Fruit fly (Drosophila melanogaster) whole organism, pupa: Measurements from ENCODE around the gene CG1307.

ENCODE experiments used
- CG10348 ChIP-seq: fragments of 200-800 bp; sonication (Bioruptor generic); IDR thresholded peaks from 2 replicates; pipeline ENCODE4 v1.3.6; 2022; ENCODE audit warnings: missing biosample characterization, missing genetic modification characterization
- CG12605 ChIP-seq: fragments of 200-800 bp; sonication (Bioruptor generic); IDR thresholded peaks from 2 replicates; pipeline ENCODE4 v1.3.6; 2022; ENCODE audit warnings: missing biosample characterization, missing genetic modification characterization
- CG13204 ChIP-seq: fragments of 200-800 bp; sonication (Bioruptor generic); optimal IDR thresholded peaks from 2 replicates; lab custom pipeline; 2018; ENCODE audit warnings: missing biosample characterization, mild to moderate bottlenecking, missing genetic modification characterization, moderate library complexity
- CG14655 ChIP-seq: fragments of 200-800 bp; sonication (Bioruptor generic); optimal IDR thresholded peaks from 3 replicates; lab custom pipeline; 2017; ENCODE audit warnings: mild to moderate bottlenecking, missing biosample characterization, missing genetic modification reagents, missing genetic modification characterization
- CG15710 ChIP-seq: fragments of 200-800 bp; sonication (Bioruptor generic); optimal IDR thresholded peaks from 2 replicates; lab custom pipeline; 2018; ENCODE audit warnings: missing biosample characterization, mild to moderate bottlenecking, missing genetic modification characterization, moderate library complexity
- CG17806 ChIP-seq: fragments of 200-800 bp; sonication (Bioruptor generic); optimal IDR thresholded peaks from 2 replicates; lab custom pipeline; 2018; ENCODE audit warnings: missing biosample characterization, mild to moderate bottlenecking, missing genetic modification characterization, moderate library complexity
- CG32121 ChIP-seq: fragments of 200-800 bp; sonication (Bioruptor generic); IDR thresholded peaks from 2 replicates; pipeline ENCODE4 v1.3.6; 2022; ENCODE audit warnings: missing biosample characterization, missing genetic modification characterization
- CG34367 ChIP-seq: fragments of 200-800 bp; sonication (Bioruptor generic); optimal IDR thresholded peaks from 2 replicates; lab custom pipeline; 2018; ENCODE audit warnings: missing biosample characterization, mild to moderate bottlenecking, missing genetic modification characterization
- CG4496 ChIP-seq: fragments of 200-800 bp; sonication (Bioruptor generic); IDR thresholded peaks from 3 replicates; pipeline ENCODE4 v1.3.6; 2022; ENCODE audit warnings: missing biosample characterization, missing genetic modification characterization
- CG8159 ChIP-seq: fragments of 200-800 bp; sonication (Bioruptor generic); optimal IDR thresholded peaks from 3 replicates; lab custom pipeline; 2018; ENCODE audit warnings: missing biosample characterization, mild to moderate bottlenecking, missing genetic modification characterization, moderate library complexity
- CG8301 ChIP-seq: fragments of 200-800 bp; sonication (Bioruptor generic); optimal IDR thresholded peaks from 2 replicates; lab custom pipeline; 2018; ENCODE audit warnings: missing biosample characterization, mild to moderate bottlenecking, missing genetic modification characterization
- CG9948 ChIP-seq: fragments of 200-800 bp; sonication (Bioruptor generic); optimal IDR thresholded peaks from 2 replicates; lab custom pipeline; 2018; ENCODE audit warnings: missing biosample characterization, mild to moderate bottlenecking, missing genetic modification characterization, moderate library complexity
- D1 ChIP-seq: fragments of 200-800 bp; sonication (Bioruptor generic); optimal IDR thresholded peaks from 2 replicates; lab custom pipeline; 2018; ENCODE audit warnings: missing biosample characterization, mild to moderate bottlenecking, missing genetic modification characterization, moderate library complexity
- EcR ChIP-seq: fragments of 200-800 bp; sonication (Bioruptor generic); optimal IDR thresholded peaks from 3 replicates; lab custom pipeline; 2019; ENCODE audit warnings: missing biosample characterization, missing genetic modification characterization, mild to moderate bottlenecking, moderate library complexity, missing genetic modification reagents
- Ets98B ChIP-seq: fragments of 200-800 bp; sonication (Bioruptor generic); IDR thresholded peaks from 2 replicates; pipeline ENCODE4 v1.3.6; 2022; ENCODE audit warnings: missing biosample characterization, missing genetic modification characterization
- Pif1A ChIP-seq: fragments of 200-800 bp; sonication (Bioruptor generic); optimal IDR thresholded peaks from 3 replicates; lab custom pipeline; 2016; ENCODE audit warnings: missing biosample characterization, missing genetic modification characterization
- Pif1B ChIP-seq: fragments of 200-800 bp; sonication (Bioruptor generic); optimal IDR thresholded peaks from 3 replicates; lab custom pipeline; 2016; ENCODE audit warnings: missing biosample characterization, missing genetic modification characterization
- Snoo ChIP-seq: fragments of 200-800 bp; sonication (Bioruptor generic); optimal IDR thresholded peaks from 3 replicates; lab custom pipeline; 2017; ENCODE audit warnings: missing biosample characterization, mild to moderate bottlenecking, missing genetic modification characterization, inconsistent platforms
- fd96Ca ChIP-seq: fragments of 200-800 bp; sonication (Bioruptor generic); IDR thresholded peaks from 3 replicates; pipeline ENCODE4 v1.3.6; 2022; ENCODE audit warnings: missing biosample characterization, missing genetic modification characterization
- gl ChIP-seq: fragments of 200-800 bp; sonication (Bioruptor generic); optimal IDR thresholded peaks from 2 replicates; lab custom pipeline; 2018; ENCODE audit warnings: missing biosample characterization, mild to moderate bottlenecking, missing genetic modification characterization
- rn ChIP-seq: fragments of 200-800 bp; sonication (Bioruptor generic); IDR thresholded peaks from 2 replicates; pipeline ENCODE4 v1.3.6; 2022; ENCODE audit warnings: missing biosample characterization, missing genetic modification characterization

Gene CG1307

DNA sequence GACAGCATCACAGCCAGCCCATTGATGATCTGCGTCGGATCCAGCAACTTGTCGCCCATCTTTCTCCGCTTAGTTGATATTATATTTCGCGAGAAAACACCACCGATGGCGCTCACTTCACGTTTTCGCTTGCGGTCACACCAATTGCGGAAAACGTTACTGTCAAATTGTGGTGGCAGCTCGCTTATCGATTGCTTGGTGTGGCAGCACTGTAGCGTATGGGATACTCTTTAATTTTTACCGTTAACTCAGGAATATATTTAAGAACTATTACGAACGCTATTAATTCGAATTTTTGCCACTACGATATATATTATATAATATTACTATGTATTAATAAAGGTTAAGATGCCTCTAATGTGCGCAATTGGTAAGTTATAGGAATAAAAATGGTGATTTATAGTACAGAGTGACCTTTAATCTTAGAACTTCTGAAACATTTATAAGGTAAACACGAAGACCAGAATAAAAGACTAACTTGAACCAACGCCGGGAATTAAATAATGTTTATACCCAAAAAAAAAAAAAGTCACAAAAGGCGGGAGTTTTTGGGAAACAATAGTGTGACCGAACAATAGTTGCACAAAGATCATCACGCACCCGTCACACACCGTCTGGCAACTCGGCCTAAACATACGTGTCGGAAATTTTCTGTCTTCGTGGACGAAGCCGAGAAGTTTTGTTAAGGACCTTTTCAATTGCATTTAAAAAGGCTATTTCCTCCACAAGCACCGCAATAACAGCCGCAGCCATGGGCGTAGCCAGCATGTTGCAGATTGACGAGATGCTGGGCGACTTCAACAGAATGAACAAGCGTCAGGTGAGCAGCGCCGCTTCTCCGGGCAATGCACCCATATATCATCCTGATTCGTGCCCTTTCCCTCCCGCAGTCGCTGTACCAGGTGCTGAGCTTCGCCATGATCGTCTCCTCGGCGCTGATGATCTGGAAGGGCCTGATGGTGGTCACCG, at the start of gene CG1307, which contains the start of gene twr:
CG1307 (minus strand) TSS at position 165 of the 969 bp plus-strand sequence.
twr (plus strand) TSS at position 605 of the 969 bp plus-strand sequence.
- peak; percentile 50; the same call in 1 of the 2 replicates for TF ChIP-seq CG12605 (GFP tag; lab: Robert Waterston, UW)
- TF ChIP-seq CG9948: peak; percentile 4
- TF ChIP-seq CG17806 (tag; lab: Kevin White, UChicago): no peak
- no peak for TF ChIP-seq CG13204 (GFP tag; lab: Kevin White, UChicago)
- TF ChIP-seq CG34367 (tag; lab: Kevin White, UChicago): no peak
- no peak for TF ChIP-seq CG8301 (tag; lab: Kevin White, UChicago)
- TF ChIP-seq Pif1A (GFP tag; lab: Kevin White, UChicago): no peak
- 0 out of 3 replicates have a peak, but pooled peaks have one; percentile 25 for TF ChIP-seq CG4496
- TF ChIP-seq EcR (GFP tag; lab: Kevin White, UChicago): peak; percentile 84
- no peak for TF ChIP-seq Pif1B

DNA sequence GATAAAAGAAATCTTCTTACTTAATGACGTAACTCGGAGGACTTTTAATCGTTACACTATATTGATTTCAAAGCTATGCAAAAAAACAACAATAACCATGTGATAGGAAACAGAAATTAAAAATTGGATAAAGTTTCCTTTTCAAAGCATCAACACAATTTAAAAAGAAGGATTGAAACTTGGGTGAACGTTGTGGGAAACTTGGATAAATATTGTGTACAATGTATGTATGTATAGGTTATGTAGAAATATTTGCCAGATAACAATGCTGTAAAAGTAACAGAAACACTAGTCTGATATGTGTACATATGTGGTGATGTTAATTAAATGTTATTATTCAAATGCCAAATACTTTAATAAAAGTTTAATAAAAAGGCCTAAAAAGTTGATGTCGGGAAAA, 49.1 kb upstream of the CG1307 start:
- TF ChIP-seq rn (GFP tag; lab: Robert Waterston, UW): no peak
- peak; percentile 64 for TF ChIP-seq D1 (tag; lab: Kevin White, UChicago)
- no peak for TF ChIP-seq CG4496

DNA sequence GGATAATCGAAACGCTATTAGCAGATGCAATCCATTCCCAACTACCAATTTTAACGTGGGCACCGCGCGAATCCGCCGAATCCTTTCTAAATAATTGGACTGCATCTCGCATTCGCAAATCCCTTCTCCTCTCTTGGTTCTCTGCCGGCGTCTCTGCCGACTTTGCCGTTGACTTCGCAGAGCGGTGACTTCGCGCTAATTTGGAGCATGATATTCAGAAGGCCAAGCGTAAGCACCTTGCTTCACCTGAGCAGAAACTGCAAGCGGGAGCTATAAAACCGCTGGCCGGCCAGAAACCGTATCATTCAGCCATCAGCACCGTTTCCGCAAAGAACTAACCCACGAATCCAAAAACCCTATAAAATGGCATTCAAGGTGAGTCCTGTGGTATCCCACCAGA, 46.5 kb upstream of the CG1307 start, which contains the start of gene Ccp84Aa:
Ccp84Aa (plus strand) TSS at position 301 of the 400 bp plus-strand sequence.
- no peak for TF ChIP-seq CG8159 (tag; lab: Kevin White, UChicago)
- TF ChIP-seq CG10348: no peak
- TF ChIP-seq CG9948: no peak
- no peak for TF ChIP-seq EcR (GFP tag; lab: Kevin White, UChicago)
- no peak for TF ChIP-seq CG12605 (GFP tag; lab: Robert Waterston, UW)
- no peak for TF ChIP-seq CG17806 (tag; lab: Kevin White, UChicago)
- TF ChIP-seq Pif1B: no peak
- TF ChIP-seq fd96Ca: no peak
- TF ChIP-seq CG14655 (GFP tag; lab: Kevin White, UChicago): no peak
- no peak for TF ChIP-seq CG32121
- TF ChIP-seq Ets98B (GFP tag; lab: Robert Waterston, UW): no peak
- no peak for TF ChIP-seq CG8301 (tag; lab: Kevin White, UChicago)
- TF ChIP-seq CG34367 (tag; lab: Kevin White, UChicago): no peak
- TF ChIP-seq rn (GFP tag; lab: Robert Waterston, UW): no peak
- TF ChIP-seq gl (tag; lab: Kevin White, UChicago): no peak
- no peak for TF ChIP-seq CG15710 (tag; lab: Kevin White, UChicago)
- TF ChIP-seq Pif1A (GFP tag; lab: Kevin White, UChicago): no peak
- TF ChIP-seq D1 (tag; lab: Kevin White, UChicago): no peak
- TF ChIP-seq Snoo: no peak

DNA sequence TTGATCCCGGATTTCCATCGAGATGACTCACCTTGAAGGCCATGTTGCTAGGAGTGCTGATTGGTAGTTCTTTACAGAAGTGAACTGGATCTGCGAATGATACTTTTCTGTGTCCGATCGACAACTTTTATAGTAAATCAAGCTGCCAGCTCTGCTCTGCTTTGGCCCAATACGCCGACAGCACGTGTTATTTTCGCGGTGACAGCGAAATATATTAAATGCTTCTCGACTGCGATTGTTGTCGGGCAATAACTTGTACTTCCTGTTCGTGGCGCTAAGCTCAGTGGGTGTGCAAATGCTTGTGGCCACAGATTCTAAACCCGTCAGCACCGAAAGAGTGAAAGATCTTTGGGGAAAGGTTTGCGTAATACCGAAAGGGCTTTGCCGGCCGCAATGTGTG, 45.5 kb upstream of the CG1307 start, which contains the start of gene Ccp84Ab:
Ccp84Ab (minus strand) TSS at position 101 of the 400 bp plus-strand sequence.
- TF ChIP-seq CG17806 (tag; lab: Kevin White, UChicago) (no peak), Pif1B (no peak), CG8159 (tag; lab: Kevin White, UChicago) (no peak), gl (tag; lab: Kevin White, UChicago) (no peak), CG10348 (no peak), D1 (tag; lab: Kevin White, UChicago) (no peak), CG4496 (no peak)

DNA sequence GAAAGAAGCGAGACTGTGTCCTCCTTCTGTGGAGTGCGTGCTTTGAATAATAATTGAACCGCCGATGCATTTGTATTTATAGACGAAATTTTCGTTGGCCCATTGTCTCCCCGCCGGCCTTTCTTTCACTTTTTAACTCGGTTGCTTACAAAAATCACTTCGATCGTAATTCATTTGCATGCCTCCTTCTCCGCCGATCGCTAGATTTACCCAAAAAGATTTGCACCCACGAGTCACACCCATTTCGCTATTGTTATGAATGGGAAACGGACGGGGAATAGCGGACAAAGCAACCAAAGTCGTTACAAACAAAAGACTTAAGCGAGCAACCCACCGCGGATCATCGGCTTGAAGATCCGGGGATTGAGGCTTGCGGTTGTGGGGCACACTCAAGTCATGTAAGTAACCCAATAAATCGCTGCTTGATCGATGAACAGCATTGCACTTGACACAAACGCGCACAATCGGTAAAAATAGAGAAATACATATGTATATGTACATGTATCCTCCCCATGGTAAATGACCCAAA, 39.0 kb upstream of the CG1307 start, which contains the start of gene Ccp84Ac:
Ccp84Ac (minus strand) TSS at position 51 of the 529 bp plus-strand sequence.
- no peak for TF ChIP-seq CG8159 (tag; lab: Kevin White, UChicago)
- no peak for TF ChIP-seq CG34367 (tag; lab: Kevin White, UChicago)
- no peak for TF ChIP-seq gl (tag; lab: Kevin White, UChicago)
- no peak for TF ChIP-seq rn (GFP tag; lab: Robert Waterston, UW)
- TF ChIP-seq CG13204 (GFP tag; lab: Kevin White, UChicago): no peak
- no peak for TF ChIP-seq CG4496
- no peak for TF ChIP-seq D1 (tag; lab: Kevin White, UChicago)
- no peak for TF ChIP-seq CG14655 (GFP tag; lab: Kevin White, UChicago)
- TF ChIP-seq CG10348: no peak
- no peak for TF ChIP-seq Pif1A (GFP tag; lab: Kevin White, UChicago)
- TF ChIP-seq CG8301 (tag; lab: Kevin White, UChicago): no peak
- TF ChIP-seq Snoo: no peak

DNA sequence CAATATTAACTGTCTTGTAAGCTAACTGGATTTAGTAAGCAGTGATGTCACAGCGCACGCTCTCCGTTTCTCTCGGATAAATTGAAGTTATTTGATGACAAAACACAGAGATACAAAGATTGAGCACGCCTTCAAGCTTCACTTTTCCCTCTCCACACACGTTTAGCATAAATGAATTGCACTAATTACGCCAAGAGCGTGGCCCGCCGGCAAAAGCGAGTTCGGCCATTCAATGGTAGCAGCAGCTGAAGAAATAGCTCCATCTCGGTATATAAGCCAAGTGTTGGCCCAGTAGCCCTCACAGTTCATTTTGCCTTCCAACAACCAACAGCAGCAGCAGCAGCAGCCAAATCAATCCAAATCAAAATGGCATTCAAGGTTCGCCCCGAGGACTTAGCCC, 35.2 kb upstream of the CG1307 start, which contains the start of gene Ccp84Ad:
Ccp84Ad (plus strand) TSS at position 301 of the 400 bp plus-strand sequence.
- no peak for TF ChIP-seq fd96Ca
